Fruit fly (Drosophila melanogaster): ENCODE data around the gene CG9628.

- TF ChIP-seq rn (GFP tag; IDR thresholded peaks at IDR 0.05) (no peak), Snoo (tag; optimal IDR thresholded peaks at IDR 0.05) (no peak)
Measured at dm6 chr3L:14621464-14621863, 1.1 kb upstream of the CG9628 start.
